Worm (Caenorhabditis elegans) whole organism, mixed stage, embryonic: ENCODE results near the gene srbc-8.

ENCODE experiments used
- bed-3 ChIP-seq: fragments of 200-800 bp; sonication (Bioruptor generic); optimal IDR thresholded peaks from 3 replicates; lab custom pipeline; 2018; ENCODE audit warnings: mild to moderate bottlenecking, missing genetic modification characterization, moderate library complexity, missing compliant biosample characterization
- blmp-1 ChIP-seq: fragments of 150-350 bp; optimal IDR thresholded peaks from 2 replicates; lab custom pipeline; 2014; ENCODE audit warnings: missing biosample characterization, missing genetic modification characterization
- ceh-39 ChIP-seq: fragments of 150-350 bp; optimal IDR thresholded peaks from 2 replicates; lab custom pipeline; 2014; ENCODE audit warnings: missing biosample characterization, missing genetic modification characterization
- ceh-43 ChIP-seq: fragments of 200-800 bp; sonication (Bioruptor generic); optimal IDR thresholded peaks from 2 replicates; lab custom pipeline; 2018; ENCODE audit warnings: mild to moderate bottlenecking, missing genetic modification characterization, moderate library complexity, missing compliant biosample characterization
- ceh-83 ChIP-seq: fragments of 200-800 bp; sonication (Bioruptor generic); optimal IDR thresholded peaks from 2 replicates; lab custom pipeline; 2018; ENCODE audit warnings: mild to moderate bottlenecking, missing genetic modification characterization, missing compliant biosample characterization
- ces-1 ChIP-seq: fragments of 150-350 bp; optimal IDR thresholded peaks from 2 replicates; lab custom pipeline; 2014; ENCODE audit warnings: missing biosample characterization, missing genetic modification reagents, missing genetic modification characterization
- cnd-1 ChIP-seq: fragments of 200-800 bp; sonication (Bioruptor generic); optimal IDR thresholded peaks from 2 replicates; lab custom pipeline; 2018; ENCODE audit warnings: mild to moderate bottlenecking, missing genetic modification characterization, missing compliant biosample characterization
- drap-1 ChIP-seq: fragments of 200-800 bp; sonication (Bioruptor generic); optimal IDR thresholded peaks from 3 replicates; lab custom pipeline; 2018; ENCODE audit warnings: mild to moderate bottlenecking, missing genetic modification characterization, missing compliant biosample characterization
- elt-1 ChIP-seq: sonication (generic microtip); optimal IDR thresholded peaks from 2 replicates; lab custom pipeline; 2017; ENCODE audit warnings: missing genetic modification characterization, mild to moderate bottlenecking, missing compliant biosample characterization, antibody characterized with exemption, moderate library complexity, borderline replicate concordance; ENCODE audit not compliant: insufficient read depth
- elt-3 ChIP-seq: fragments of 150-350 bp; optimal IDR thresholded peaks from 2 replicates; lab custom pipeline; 2014; ENCODE audit warnings: missing biosample characterization, missing genetic modification characterization
- flh-1 ChIP-seq: fragments of 200-800 bp; sonication (Bioruptor generic); optimal IDR thresholded peaks from 2 replicates; lab custom pipeline; 2018; ENCODE audit warnings: mild to moderate bottlenecking, missing genetic modification characterization, moderate library complexity, missing compliant biosample characterization
- ham-2 ChIP-seq: fragments of 200-800 bp; sonication (Bioruptor generic); optimal IDR thresholded peaks from 2 replicates; lab custom pipeline; 2018; ENCODE audit warnings: mild to moderate bottlenecking, missing genetic modification characterization, missing compliant biosample characterization
- hlh-1 ChIP-seq: fragments of 150-350 bp; optimal IDR thresholded peaks from 2 replicates; lab custom pipeline; 2014; ENCODE audit warnings: missing biosample characterization, missing genetic modification reagents, missing genetic modification characterization
- lin-13 ChIP-seq: fragments of 150-350 bp; optimal IDR thresholded peaks from 2 replicates; lab custom pipeline; 2014; ENCODE audit warnings: missing biosample characterization, missing genetic modification characterization
- lsy-2 ChIP-seq: fragments of 150-350 bp; optimal IDR thresholded peaks from 2 replicates; lab custom pipeline; 2014; ENCODE audit warnings: missing biosample characterization, missing genetic modification characterization
- mab-5 ChIP-seq: fragments of 150-350 bp; optimal IDR thresholded peaks from 2 replicates; lab custom pipeline; 2014; ENCODE audit warnings: missing biosample characterization, missing genetic modification characterization
- mls-2 ChIP-seq: sonication (generic microtip); optimal IDR thresholded peaks from 2 replicates; lab custom pipeline; 2016; ENCODE audit warnings: mild to moderate bottlenecking, missing genetic modification characterization, moderate library complexity, missing compliant biosample characterization
- nhr-2 ChIP-seq: fragments of 150-350 bp; optimal IDR thresholded peaks from 2 replicates; lab custom pipeline; 2014; ENCODE audit warnings: missing biosample characterization, missing genetic modification characterization
- nhr-237 ChIP-seq: fragments of 150-350 bp; optimal IDR thresholded peaks from 2 replicates; lab custom pipeline; 2014; ENCODE audit warnings: missing biosample characterization, missing genetic modification characterization
- nhr-28 ChIP-seq: fragments of 150-350 bp; optimal IDR thresholded peaks from 2 replicates; lab custom pipeline; 2014; ENCODE audit warnings: missing biosample characterization, missing genetic modification characterization
- nhr-76 ChIP-seq: sonication (generic microtip); optimal IDR thresholded peaks from 2 replicates; lab custom pipeline; 2017; ENCODE audit warnings: missing biosample characterization, missing genetic modification characterization
- sem-2 ChIP-seq: fragments of 200-800 bp; sonication (Bioruptor generic); optimal IDR thresholded peaks from 2 replicates; lab custom pipeline; 2018; ENCODE audit warnings: mild to moderate bottlenecking, missing genetic modification characterization, missing compliant biosample characterization
- snpc-4 ChIP-seq: fragments of 150-350 bp; optimal IDR thresholded peaks from 2 replicates; lab custom pipeline; 2014; ENCODE audit warnings: missing biosample characterization, missing genetic modification characterization
- sptf-1 ChIP-seq: sonication (generic microtip); optimal IDR thresholded peaks from 2 replicates; lab custom pipeline; 2017; ENCODE audit warnings: mild to moderate bottlenecking, missing genetic modification characterization, moderate library complexity, missing compliant biosample characterization
- tbx-8 ChIP-seq: fragments of 200-800 bp; sonication (Bioruptor generic); optimal IDR thresholded peaks from 2 replicates; lab custom pipeline; 2018; ENCODE audit warnings: mild to moderate bottlenecking, missing genetic modification characterization, moderate library complexity, missing compliant biosample characterization
- unc-120 ChIP-seq: sonication (generic microtip); optimal IDR thresholded peaks from 2 replicates; lab custom pipeline; 2017; ENCODE audit warnings: missing genetic modification characterization, missing compliant biosample characterization; ENCODE audit not compliant: poor library complexity, severe bottlenecking
- unc-39 ChIP-seq: fragments of 150-350 bp; optimal IDR thresholded peaks from 2 replicates; lab custom pipeline; 2014; ENCODE audit warnings: missing biosample characterization, missing genetic modification characterization
- unc-62 ChIP-seq: fragments of 150-350 bp; optimal IDR thresholded peaks from 2 replicates; lab custom pipeline; 2014; ENCODE audit warnings: missing biosample characterization, missing genetic modification reagents, missing genetic modification characterization
- zip-8 ChIP-seq: fragments of 150-350 bp; optimal IDR thresholded peaks from 2 replicates; lab custom pipeline; 2014; ENCODE audit warnings: missing biosample characterization, missing genetic modification characterization
- ztf-11 ChIP-seq: fragments of 150-350 bp; optimal IDR thresholded peaks from 2 replicates; lab custom pipeline; 2014; ENCODE audit warnings: missing biosample characterization, missing genetic modification characterization

srbc-8 gene

ce11 chrV:7485000-7485399, at the start of gene srbc-8:
Gene srbc-8 (minus strand): TSS chrV:7485100.
- TF ChIP-seq sptf-1 (tag; lab: Kevin White, UChicago), result no peak
- TF ChIP-seq elt-1 (tag; lab: Kevin White, UChicago), result no peak
- no peak for TF ChIP-seq snpc-4 (tag; lab: Kevin White, UChicago)
- no peak for TF ChIP-seq unc-62
- TF ChIP-seq sem-2 (GFP tag; lab: Kevin White, UChicago), result no peak
- TF ChIP-seq bed-3 (GFP tag; lab: Kevin White, UChicago), result no peak
- no peak for TF ChIP-seq flh-1 (GFP tag; lab: Kevin White, UChicago)
- no peak for TF ChIP-seq ceh-83 (GFP tag; lab: Kevin White, UChicago)
- TF ChIP-seq cnd-1 (tag; lab: Kevin White, UChicago), result no peak
- no peak for TF ChIP-seq elt-3 (tag; lab: Kevin White, UChicago)
- no peak for TF ChIP-seq lin-13 (tag; lab: Kevin White, UChicago)
- no peak for TF ChIP-seq ham-2 (GFP tag; lab: Kevin White, UChicago)
- TF ChIP-seq nhr-2 (tag; lab: Kevin White, UChicago), result no peak
- no peak for TF ChIP-seq unc-120 (tag; lab: Kevin White, UChicago)
- TF ChIP-seq blmp-1 (tag; lab: Kevin White, UChicago), result no peak
- TF ChIP-seq ceh-39 (tag; lab: Kevin White, UChicago), result no peak
- no peak for TF ChIP-seq lsy-2

ce11 chrV:7532947-7533346, 48.0 kb upstream of the srbc-8 start, which contains the start of gene C54F6.3:
Gene C54F6.3 (plus strand): TSS chrV:7533247.
- TF ChIP-seq ceh-39 (tag; lab: Kevin White, UChicago) (no peak), drap-1 (GFP tag; lab: Kevin White, UChicago) (no peak), lsy-2 (no peak), flh-1 (GFP tag; lab: Kevin White, UChicago) (no peak), ceh-43 (GFP tag; lab: Kevin White, UChicago) (no peak), elt-1 (tag; lab: Kevin White, UChicago) (no peak), blmp-1 (tag; lab: Kevin White, UChicago) (no peak), lin-13 (tag; lab: Kevin White, UChicago) (no peak)
- TF ChIP-seq, all 35 proteins: peak for 0

ce11 chrV:7529840-7530239, 44.9 kb upstream of the srbc-8 start, which contains the start of gene swt-2:
Gene swt-2 (plus strand): TSS chrV:7530140.
- TF ChIP-seq zip-8 (tag; lab: Kevin White, UChicago), result no peak
- no peak for TF ChIP-seq snpc-4 (tag; lab: Kevin White, UChicago)
- TF ChIP-seq unc-62, result no peak
- TF ChIP-seq unc-39 (tag; lab: Kevin White, UChicago), result no peak
- no peak for TF ChIP-seq drap-1 (GFP tag; lab: Kevin White, UChicago)
- no peak for TF ChIP-seq tbx-8 (GFP tag; lab: Kevin White, UChicago)
- TF ChIP-seq lsy-2, result no peak
- no peak for TF ChIP-seq mls-2
- no peak for TF ChIP-seq lin-13 (tag; lab: Kevin White, UChicago)
- TF ChIP-seq nhr-76 (tag; lab: Kevin White, UChicago), result no peak
- no peak for TF ChIP-seq ham-2 (GFP tag; lab: Kevin White, UChicago)

ce11 chrV:7528816-7529215, 43.9 kb upstream of the srbc-8 start, which contains the start of gene C54F6.5:
Gene C54F6.5 (plus strand): TSS chrV:7529116.
- TF ChIP-seq hlh-1 (tag; lab: Kevin White, UChicago) (no peak), tbx-8 (GFP tag; lab: Kevin White, UChicago) (no peak), ztf-11 (tag; lab: Kevin White, UChicago) (no peak), snpc-4 (tag; lab: Kevin White, UChicago) (no peak), elt-1 (tag; lab: Kevin White, UChicago) (no peak)

- TF ChIP-seq zip-8 (tag; lab: Kevin White, UChicago), result no peak
- TF ChIP-seq ham-2 (GFP tag; lab: Kevin White, UChicago), result no peak
- no peak for TF ChIP-seq ces-1 (GFP tag; lab: Kevin White, UChicago)
- no peak for TF ChIP-seq mab-5 (tag; lab: Kevin White, UChicago)
- no peak for TF ChIP-seq unc-39 (tag; lab: Kevin White, UChicago)
- no peak for TF ChIP-seq nhr-237 (tag; lab: Kevin White, UChicago)
- TF ChIP-seq blmp-1 (tag; lab: Kevin White, UChicago), result no peak
- no peak for TF ChIP-seq nhr-28 (tag; lab: Kevin White, UChicago)
- no peak for TF ChIP-seq snpc-4 (tag; lab: Kevin White, UChicago)
- no peak for TF ChIP-seq elt-1 (tag; lab: Kevin White, UChicago)
- no peak for TF ChIP-seq ceh-83 (GFP tag; lab: Kevin White, UChicago)
- TF ChIP-seq ztf-11 (tag; lab: Kevin White, UChicago), result no peak
- no peak for TF ChIP-seq nhr-2 (tag; lab: Kevin White, UChicago)
- no peak for TF ChIP-seq tbx-8 (GFP tag; lab: Kevin White, UChicago)
- no peak for TF ChIP-seq lsy-2
- TF ChIP-seq unc-120 (tag; lab: Kevin White, UChicago), result no peak
- TF ChIP-seq nhr-76 (tag; lab: Kevin White, UChicago), result no peak
- no peak for TF ChIP-seq ceh-43 (GFP tag; lab: Kevin White, UChicago)
- TF ChIP-seq sem-2 (GFP tag; lab: Kevin White, UChicago), result no peak
- TF ChIP-seq mls-2, result no peak
Observed at ce11 chrV:7527153-7527552, 42.3 kb upstream of the srbc-8 start, which contains the start of gene C54F6.17. Gene C54F6.17 (plus strand): TSS chrV:7527453.
